Worm (Caenorhabditis elegans) whole organism, L1 larva: Measurements from ENCODE around the gene rsp-4.
"Not testable (repeated sequence)": the region's sequence is repeated elsewhere in the genome, so short reads cannot be mapped to it uniquely, and the experiment has no call there.

ENCODE experiments used
- ceh-82 ChIP-seq, 3 experiments: fragments of 150-350 bp in 1 of 3; sonication (generic microtip) in 2 of 3; optimal IDR thresholded peaks; 2 replicates each; lab custom pipeline; 2014 to 2017; ENCODE audit warnings: missing biosample characterization in 3 of 3, missing genetic modification characterization in 3 of 3
- irx-1 ChIP-seq: sonication (generic microtip); optimal IDR thresholded peaks from 2 replicates; lab custom pipeline; 2016; ENCODE audit warnings: missing genetic modification characterization, missing compliant biosample characterization
- nhr-11 ChIP-seq: fragments of 150-350 bp; optimal IDR thresholded peaks from 2 replicates; lab custom pipeline; 2014; ENCODE audit warnings: missing biosample characterization, missing genetic modification characterization
- nhr-28 ChIP-seq: fragments of 150-350 bp; optimal IDR thresholded peaks from 2 replicates; lab custom pipeline; 2014; ENCODE audit warnings: missing biosample characterization, missing genetic modification characterization
- nhr-77 ChIP-seq: fragments of 150-350 bp; optimal IDR thresholded peaks from 2 replicates; lab custom pipeline; 2014; ENCODE audit warnings: missing biosample characterization, missing genetic modification characterization
- nhr-90 ChIP-seq: sonication (generic microtip); optimal IDR thresholded peaks from 2 replicates; lab custom pipeline; 2016; ENCODE audit warnings: mild to moderate bottlenecking, missing genetic modification characterization, missing compliant biosample characterization; ENCODE audit not compliant: poor library complexity
- skn-1 ChIP-seq: fragments of 150-350 bp; optimal IDR thresholded peaks from 2 replicates; lab custom pipeline; 2014; ENCODE audit warnings: missing biosample characterization, missing genetic modification characterization
- snu-23 ChIP-seq: sonication (generic microtip); optimal IDR thresholded peaks from 2 replicates; lab custom pipeline; 2016; ENCODE audit warnings: missing genetic modification characterization, missing compliant biosample characterization
- sox-4 ChIP-seq: sonication (generic microtip); optimal IDR thresholded peaks from 2 replicates; lab custom pipeline; 2016; ENCODE audit warnings: missing genetic modification characterization, missing compliant biosample characterization
- unc-62 ChIP-seq: fragments of 150-350 bp; optimal IDR thresholded peaks from 2 replicates; lab custom pipeline; 2014; ENCODE audit warnings: missing biosample characterization, missing genetic modification reagents, missing genetic modification characterization
- ztf-11 ChIP-seq, 2 experiments: sonication (generic microtip); optimal IDR thresholded peaks; 2 replicates each; lab custom pipeline; 2016 to 2017; ENCODE audit warnings: missing genetic modification characterization in 2 of 2, missing biosample characterization in 1 of 2, missing compliant biosample characterization in 1 of 2

- not testable (repeated sequence) for TF ChIP-seq nhr-77; nhr-28; sox-4 (tag; lab: Kevin White, UChicago); unc-62 (GFP tag; lab: Kevin White, UChicago); irx-1 (tag; lab: Kevin White, UChicago)
- TF ChIP-seq ztf-11 (tag; optimal IDR thresholded peaks at IDR 0.05; lab: Kevin White, UChicago) (peak in 1 of 2 experiments; percentile 36), nhr-90 (tag; lab: Kevin White, UChicago) (peak; percentile 81), skn-1 (tag; lab: Kevin White, UChicago) (peak; percentile 47), snu-23 (GFP tag; lab: Kevin White, UChicago) (peak; percentile 73), nhr-11 (tag; lab: Kevin White, UChicago) (peak; percentile 52), ceh-82 (tag; optimal IDR thresholded peaks at IDR 0.05; lab: Kevin White, UChicago) (peak; percentile 1 to 52 (median 50))
Observed at ce11 chrII:5346350-5346749, 42.3 kb downstream of the rsp-4 start.
